Fruit fly (Drosophila melanogaster): Measurements from ENCODE around the gene CG6961.
A peak's percentile ranks its signal among the peaks of the same experiment; 100 is the strongest.

CG6961 gene

DNA sequence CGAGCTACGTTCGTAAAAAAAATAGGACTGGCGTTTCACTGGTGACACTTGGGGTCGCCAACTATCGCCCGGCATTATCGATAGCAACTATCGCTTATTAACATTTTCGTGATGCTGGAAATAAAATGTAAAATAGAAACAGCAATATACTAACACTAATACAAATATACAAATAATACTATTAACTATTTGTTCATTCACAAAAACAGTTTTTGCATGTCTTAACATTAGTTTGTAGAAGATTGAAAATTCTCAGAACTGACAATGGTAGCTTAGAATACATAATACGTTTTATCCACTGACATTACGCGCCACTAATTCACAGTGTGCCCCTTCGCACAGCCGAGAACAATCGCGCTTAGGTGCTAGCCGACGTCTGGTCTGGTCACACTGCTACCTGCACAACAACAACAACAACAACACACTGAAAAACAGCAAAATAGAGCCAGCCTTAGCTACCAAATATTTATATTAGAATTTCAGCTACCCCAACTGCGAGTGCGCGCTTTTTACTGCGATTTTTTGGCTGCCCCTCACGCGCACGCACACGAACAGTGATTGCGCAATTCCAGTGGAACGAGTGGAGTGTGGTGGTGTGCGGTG lies at the start of gene CG6961, which contains the start of gene S6KL:
CG6961 (minus strand) TSS at position 68 of the 603 bp plus-strand sequence.
S6KL (plus strand) TSS at position 322 of the 603 bp plus-strand sequence.
- TF ChIP-seq Hr96 (GFP tag; optimal IDR thresholded peaks at IDR 0.05) = no peak
- TF ChIP-seq toe (GFP tag; optimal IDR thresholded peaks at IDR 0.05) = peak; percentile 2
- no peak for TF ChIP-seq CG14711 (tag; optimal IDR thresholded peaks at IDR 0.05)
- TF ChIP-seq bab1 (GFP tag; optimal IDR thresholded peaks at IDR 0.05) = peak; percentile 22
- no peak for TF ChIP-seq Clk (GFP tag; optimal IDR thresholded peaks at IDR 0.05)
- no peak for TF ChIP-seq ovo (GFP tag; optimal IDR thresholded peaks at IDR 0.05)
- TF ChIP-seq cnc (optimal IDR thresholded peaks at IDR 0.05) = no peak
- no peak for TF ChIP-seq CG11617 (GFP tag; optimal IDR thresholded peaks at IDR 0.05)
- TF ChIP-seq CG1620 (GFP tag; optimal IDR thresholded peaks at IDR 0.05) = no peak
- TF ChIP-seq tj (GFP tag; optimal IDR thresholded peaks at IDR 0.05) = peak; percentile 5
- no peak for TF ChIP-seq CG7045 (GFP tag; optimal IDR thresholded peaks at IDR 0.05)
- no peak for TF ChIP-seq CG7101 (tag; optimal IDR thresholded peaks at IDR 0.05)
- TF ChIP-seq pad (GFP tag; optimal IDR thresholded peaks at IDR 0.05) = no peak
- no peak for TF ChIP-seq Crg-1 (GFP tag; optimal IDR thresholded peaks at IDR 0.05)
- TF ChIP-seq CG12768 (GFP tag; optimal IDR thresholded peaks at IDR 0.05) = no peak
- no peak for TF ChIP-seq kay (GFP tag; ENCODE audit: borderline replicate concordance)
- peak; percentile 18 for TF ChIP-seq CG5204 (GFP tag; optimal IDR thresholded peaks at IDR 0.05)
- TF ChIP-seq Mnt (GFP tag; optimal IDR thresholded peaks at IDR 0.05) = no peak
- TF ChIP-seq cic (GFP tag; optimal IDR thresholded peaks at IDR 0.05) = no peak
- no peak for TF ChIP-seq CG33017 (tag; optimal IDR thresholded peaks at IDR 0.05)

DNA sequence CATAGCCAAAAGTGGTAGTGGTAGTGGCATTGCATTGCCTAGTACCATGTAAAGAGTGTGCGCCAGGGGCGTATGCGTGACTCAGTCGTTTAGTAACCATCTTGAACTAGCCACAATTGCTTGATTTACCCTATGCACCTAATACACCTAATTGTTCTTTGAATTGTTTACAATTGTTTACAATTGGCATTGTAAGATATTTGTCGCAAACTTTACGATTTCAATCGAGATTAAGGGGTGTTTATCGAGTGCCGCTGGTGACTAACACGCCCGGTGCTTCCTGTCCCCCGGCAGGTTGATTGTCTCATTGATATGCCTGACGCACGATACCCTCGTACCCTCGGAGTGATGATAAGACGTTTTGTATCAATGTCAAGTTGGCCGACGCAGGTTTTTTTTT lies 49.0 kb upstream of the CG6961 start:
- TF ChIP-seq CG11617 (GFP tag; optimal IDR thresholded peaks at IDR 0.05) = peak; percentile 46
- peak; percentile 58 for TF ChIP-seq CG7101 (tag; optimal IDR thresholded peaks at IDR 0.05)
- peak; percentile 36 for TF ChIP-seq Hr96 (GFP tag; optimal IDR thresholded peaks at IDR 0.05)
- no peak for TF ChIP-seq pad (GFP tag; optimal IDR thresholded peaks at IDR 0.05)
- peak; percentile 59 for TF ChIP-seq cic (GFP tag; optimal IDR thresholded peaks at IDR 0.05)
- TF ChIP-seq tj (GFP tag; optimal IDR thresholded peaks at IDR 0.05) = peak; percentile 30
- peak; percentile 54 for TF ChIP-seq kay (GFP tag; ENCODE audit: borderline replicate concordance)
- TF ChIP-seq Mnt (GFP tag; optimal IDR thresholded peaks at IDR 0.05) = peak; percentile 8
- TF ChIP-seq toe (GFP tag; optimal IDR thresholded peaks at IDR 0.05) = no peak

dm6 chrX:18836315-18836714 lies 48.3 kb upstream of the CG6961 start:
- TF ChIP-seq Crg-1 (GFP tag; optimal IDR thresholded peaks at IDR 0.05) (no peak), cic (GFP tag; optimal IDR thresholded peaks at IDR 0.05) (peak; percentile 61)

dm6 chrX:18835500-18835899 lies 47.5 kb upstream of the CG6961 start:
- peak; percentile 86 for TF ChIP-seq ovo (GFP tag; optimal IDR thresholded peaks at IDR 0.05)
- peak; percentile 79 for TF ChIP-seq kay (GFP tag; ENCODE audit: borderline replicate concordance)
- peak; percentile 43 for TF ChIP-seq pad (GFP tag; optimal IDR thresholded peaks at IDR 0.05)
- no peak for TF ChIP-seq CG5204 (GFP tag; optimal IDR thresholded peaks at IDR 0.05)

- TF ChIP-seq CG7101 (tag; optimal IDR thresholded peaks at IDR 0.05) = peak; percentile 23
- no peak for TF ChIP-seq CG12768 (GFP tag; optimal IDR thresholded peaks at IDR 0.05)
- TF ChIP-seq Mnt (GFP tag; optimal IDR thresholded peaks at IDR 0.05) = no peak
These were observed 47.0 kb upstream of the CG6961 start for dm6 chrX:18835003-18835402.

DNA sequence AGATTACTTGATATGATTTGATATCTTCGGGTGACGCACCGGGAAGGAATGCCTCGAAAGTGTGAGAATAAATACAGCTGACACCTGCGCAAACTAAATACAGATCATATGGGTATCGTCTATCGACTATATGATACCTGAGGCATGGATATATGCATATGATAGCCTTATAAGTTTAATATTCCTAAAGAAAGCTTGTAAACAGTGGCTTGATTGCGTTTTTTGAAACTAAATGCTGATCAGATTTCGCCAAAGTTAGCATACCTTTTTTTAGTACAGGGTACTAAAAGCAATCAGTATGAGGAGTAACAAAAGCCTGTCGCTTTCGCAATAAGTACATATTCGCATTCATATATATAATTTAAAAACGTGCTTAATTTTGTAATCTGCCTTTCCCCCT lies 46.4 kb upstream of the CG6961 start:
- TF ChIP-seq CG7101 (tag; optimal IDR thresholded peaks at IDR 0.05) = peak; percentile 45
- TF ChIP-seq CG14711 (tag; optimal IDR thresholded peaks at IDR 0.05) = peak; percentile 44
- TF ChIP-seq bab1 (GFP tag; optimal IDR thresholded peaks at IDR 0.05) = peak; percentile 19
- TF ChIP-seq Mnt (GFP tag; optimal IDR thresholded peaks at IDR 0.05) = no peak
- no peak for TF ChIP-seq Hr96 (GFP tag; optimal IDR thresholded peaks at IDR 0.05)

- peak; percentile 18 for TF ChIP-seq tj (GFP tag; optimal IDR thresholded peaks at IDR 0.05)
- TF ChIP-seq bab1 (GFP tag; optimal IDR thresholded peaks at IDR 0.05) = peak; percentile 47
- no peak for TF ChIP-seq CG7045 (GFP tag; optimal IDR thresholded peaks at IDR 0.05)
- TF ChIP-seq Mnt (GFP tag; optimal IDR thresholded peaks at IDR 0.05) = peak; percentile 23
- TF ChIP-seq toe (GFP tag; optimal IDR thresholded peaks at IDR 0.05) = no peak
- peak; percentile 47 for TF ChIP-seq CG7101 (tag; optimal IDR thresholded peaks at IDR 0.05)
- TF ChIP-seq ovo (GFP tag; optimal IDR thresholded peaks at IDR 0.05) = peak; percentile 63
- TF ChIP-seq CG12768 (GFP tag; optimal IDR thresholded peaks at IDR 0.05) = peak; percentile 5
- TF ChIP-seq pad (GFP tag; optimal IDR thresholded peaks at IDR 0.05) = peak; percentile 54
These were observed 44.4 kb upstream of the CG6961 start, which contains the start of gene Pvf1 for dm6 chrX:18832371-18832852. Gene Pvf1, plus strand, starts transcription at chrX:18832682.

- TF ChIP-seq bab1 (GFP tag; optimal IDR thresholded peaks at IDR 0.05) = peak; percentile 27
- TF ChIP-seq CG5204 (GFP tag; optimal IDR thresholded peaks at IDR 0.05) = no peak
- no peak for TF ChIP-seq CG33017 (tag; optimal IDR thresholded peaks at IDR 0.05)
These were observed 42.4 kb upstream of the CG6961 start, which contains the start of gene CG7101 for dm6 chrX:18830396-18830795. Gene CG7101, plus strand, starts transcription at chrX:18830591.
